Fruit fly (Drosophila melanogaster) whole organism, embryonic: ENCODE data around the gene CG15209.

ENCODE experiments used
- Adf1 ChIP-seq: fragments of 200-800 bp; sonication (Bioruptor generic); IDR thresholded peaks from 2 replicates; pipeline ENCODE4 v1.3.6; 2022; ENCODE audit warnings: missing biosample characterization, missing genetic modification characterization
- Atf6 ChIP-seq: fragments of 200-800 bp; sonication (Bioruptor generic); IDR thresholded peaks from 2 replicates; pipeline ENCODE4 v1.3.6; 2022; ENCODE audit warnings: missing biosample characterization, missing genetic modification characterization
- CG10565 ChIP-seq: fragments of 200-800 bp; sonication (Bioruptor generic); optimal IDR thresholded peaks from 3 replicates; lab custom pipeline; 2016; ENCODE audit warnings: missing biosample characterization, mild to moderate bottlenecking, missing genetic modification characterization
- CG11247 ChIP-seq: fragments of 200-800 bp; sonication (Bioruptor generic); IDR thresholded peaks from 2 replicates; pipeline ENCODE4 v1.3.6; 2022; ENCODE audit warnings: missing biosample characterization, missing genetic modification characterization
- CG11695 ChIP-seq: fragments of 200-800 bp; sonication (Bioruptor generic); IDR thresholded peaks from 3 replicates; pipeline ENCODE4 v1.3.6; 2022; ENCODE audit warnings: missing biosample characterization, missing genetic modification characterization
- CG11723 ChIP-seq: fragments of 200-800 bp; sonication (Bioruptor generic); optimal IDR thresholded peaks from 2 replicates; lab custom pipeline; 2017; ENCODE audit warnings: missing biosample characterization, mild to moderate bottlenecking, missing genetic modification characterization
- CG14014 ChIP-seq: fragments of 200-800 bp; sonication (Bioruptor generic); IDR thresholded peaks from 2 replicates; pipeline ENCODE4 v1.3.6; 2022; ENCODE audit warnings: missing biosample characterization, missing genetic modification characterization
- CG14667 ChIP-seq: fragments of 200-800 bp; sonication (Bioruptor generic); IDR thresholded peaks from 2 replicates; pipeline ENCODE4 v1.3.6; 2022; ENCODE audit warnings: missing biosample characterization, missing genetic modification characterization
- CG15269 ChIP-seq: fragments of 200-800 bp; sonication (Bioruptor generic); optimal IDR thresholded peaks from 2 replicates; lab custom pipeline; 2018; ENCODE audit warnings: missing biosample characterization, mild to moderate bottlenecking, missing genetic modification characterization, moderate library complexity
- CG1602 ChIP-seq: fragments of 200-800 bp; sonication (Bioruptor generic); optimal IDR thresholded peaks from 3 replicates; lab custom pipeline; 2016; ENCODE audit warnings: missing biosample characterization, missing genetic modification characterization
- CG18764 ChIP-seq: fragments of 200-800 bp; sonication (Bioruptor generic); optimal IDR thresholded peaks from 3 replicates; lab custom pipeline; 2016; ENCODE audit warnings: missing biosample characterization, missing genetic modification characterization
- CG32772 ChIP-seq: fragments of 200-800 bp; sonication (Bioruptor generic); IDR thresholded peaks from 2 replicates; pipeline ENCODE4 v1.3.6; 2022; ENCODE audit warnings: missing biosample characterization, missing genetic modification characterization
- CG5180 ChIP-seq: fragments of 200-800 bp; sonication (Bioruptor generic); optimal IDR thresholded peaks from 3 replicates; lab custom pipeline; 2017; ENCODE audit warnings: missing biosample characterization, missing genetic modification characterization, mild to moderate bottlenecking, moderate library complexity, missing genetic modification reagents
- CG6813 ChIP-seq: fragments of 200-800 bp; sonication (Bioruptor generic); optimal IDR thresholded peaks from 2 replicates; lab custom pipeline; 2017; ENCODE audit warnings: missing biosample characterization, missing genetic modification characterization, mild to moderate bottlenecking, moderate library complexity, missing genetic modification reagents
- CG7745 ChIP-seq: fragments of 200-800 bp; sonication (Bioruptor generic); optimal IDR thresholded peaks from 2 replicates; lab custom pipeline; 2018; ENCODE audit warnings: missing biosample characterization, mild to moderate bottlenecking, missing genetic modification characterization, moderate library complexity
- CG7963 ChIP-seq: fragments of 200-800 bp; sonication (Bioruptor generic); IDR thresholded peaks from 3 replicates; pipeline ENCODE4 v1.3.6; 2022; ENCODE audit warnings: missing biosample characterization, missing genetic modification characterization; ENCODE audit not compliant: partially characterized antibody
- CG8478 ChIP-seq: fragments of >200 bp; optimal IDR thresholded peaks from 2 replicates; lab custom pipeline; 2018
- CG9215 ChIP-seq: fragments of 200-800 bp; sonication (Bioruptor generic); IDR thresholded peaks from 2 replicates; pipeline ENCODE4 v1.3.6; 2022; ENCODE audit warnings: missing biosample characterization, missing genetic modification characterization
- CG9797 ChIP-seq: fragments of 200-800 bp; sonication (Bioruptor generic); optimal IDR thresholded peaks from 3 replicates; lab custom pipeline; 2018; ENCODE audit warnings: missing biosample characterization, mild to moderate bottlenecking, missing genetic modification characterization
- CkIIα-i1 ChIP-seq: fragments of 200-800 bp; sonication (Bioruptor generic); IDR thresholded peaks from 2 replicates; pipeline ENCODE4 v1.3.6; 2022; ENCODE audit warnings: missing biosample characterization, missing genetic modification characterization
- Elba2 ChIP-seq: fragments of 200-800 bp; sonication (Bioruptor generic); optimal IDR thresholded peaks from 3 replicates; lab custom pipeline; 2016; ENCODE audit warnings: missing biosample characterization, missing genetic modification characterization
- Gsc ChIP-seq: fragments of 200-800 bp; sonication (Bioruptor generic); IDR thresholded peaks from 2 replicates; pipeline ENCODE4 v1.3.6; 2022; ENCODE audit warnings: missing biosample characterization, missing genetic modification characterization
- HLH3B ChIP-seq: fragments of 200-800 bp; sonication (Bioruptor generic); IDR thresholded peaks from 2 replicates; pipeline ENCODE4 v1.3.6; 2022; ENCODE audit warnings: missing biosample characterization, missing genetic modification characterization
- Hsf ChIP-seq: fragments of 200-800 bp; sonication (Bioruptor generic); optimal IDR thresholded peaks from 3 replicates; lab custom pipeline; 2016; ENCODE audit warnings: missing biosample characterization, missing genetic modification characterization
- MTF-1 ChIP-seq: fragments of 200-800 bp; sonication (Bioruptor generic); optimal IDR thresholded peaks from 2 replicates; lab custom pipeline; 2018; ENCODE audit warnings: missing biosample characterization, mild to moderate bottlenecking, missing genetic modification characterization, borderline replicate concordance
- Meics ChIP-seq: fragments of 200-800 bp; sonication (Bioruptor generic); optimal IDR thresholded peaks from 2 replicates; lab custom pipeline; 2017; ENCODE audit warnings: missing biosample characterization, mild to moderate bottlenecking, missing genetic modification characterization
- Neu2 ChIP-seq: fragments of 200-800 bp; sonication (Bioruptor generic); optimal IDR thresholded peaks from 3 replicates; lab custom pipeline; 2016; ENCODE audit warnings: missing biosample characterization, missing genetic modification characterization, borderline replicate concordance
- Nf-YA ChIP-seq: fragments of 200-800 bp; sonication (Bioruptor generic); IDR thresholded peaks from 2 replicates; pipeline ENCODE4 v1.3.6; 2022; ENCODE audit warnings: missing biosample characterization, missing genetic modification characterization
- Oli ChIP-seq: fragments of 200-800 bp; sonication (Bioruptor generic); optimal IDR thresholded peaks from 2 replicates; lab custom pipeline; 2018; ENCODE audit warnings: missing biosample characterization, mild to moderate bottlenecking, missing genetic modification characterization, moderate library complexity
- Ravus ChIP-seq: fragments of 200-800 bp; sonication (Bioruptor generic); IDR thresholded peaks from 2 replicates; pipeline ENCODE4 v1.3.6; 2022; ENCODE audit warnings: missing biosample characterization, missing genetic modification characterization
- Sry-β ChIP-seq: fragments of 200-800 bp; sonication (Bioruptor generic); optimal IDR thresholded peaks from 2 replicates; lab custom pipeline; 2018; ENCODE audit warnings: missing biosample characterization, mild to moderate bottlenecking, missing genetic modification characterization, moderate library complexity
- Sry-δ ChIP-seq: fragments of 200-800 bp; sonication (Bioruptor generic); optimal IDR thresholded peaks from 2 replicates; lab custom pipeline; 2016; ENCODE audit warnings: missing biosample characterization, missing genetic modification characterization
- Usf ChIP-seq: fragments of 200-800 bp; sonication (Bioruptor generic); optimal IDR thresholded peaks from 2 replicates; lab custom pipeline; 2017; ENCODE audit warnings: missing genotype, missing biosample characterization, missing genetic modification characterization
- ara ChIP-seq: fragments of 200-800 bp; sonication (Bioruptor generic); IDR thresholded peaks from 2 replicates; pipeline ENCODE4 v1.3.6; 2022; ENCODE audit warnings: missing biosample characterization, missing genetic modification characterization
- ash1 ChIP-seq: fragments of 200-800 bp; sonication (Bioruptor generic); optimal IDR thresholded peaks from 2 replicates; lab custom pipeline; 2018; ENCODE audit warnings: missing biosample characterization, mild to moderate bottlenecking, missing genetic modification characterization
- br ChIP-seq: fragments of >200 bp; optimal IDR thresholded peaks from 2 replicates; lab custom pipeline; 2017
- corto ChIP-seq: fragments of 200-800 bp; sonication (Bioruptor generic); optimal IDR thresholded peaks from 2 replicates; lab custom pipeline; 2016; ENCODE audit warnings: missing biosample characterization, mild to moderate bottlenecking, missing genetic modification characterization, moderate library complexity
- cwo ChIP-seq: fragments of 200-800 bp; sonication (Bioruptor generic); optimal IDR thresholded peaks from 3 replicates; lab custom pipeline; 2017; ENCODE audit warnings: missing biosample characterization, missing genetic modification characterization, mild to moderate bottlenecking, moderate library complexity, missing genetic modification reagents
- da ChIP-seq: fragments of 200-800 bp; sonication (Bioruptor generic); optimal IDR thresholded peaks from 2 replicates; lab custom pipeline; 2016; ENCODE audit warnings: missing biosample characterization, missing genetic modification characterization
- dan ChIP-seq: fragments of 200-800 bp; sonication (Bioruptor generic); IDR thresholded peaks from 2 replicates; pipeline ENCODE4 v1.3.6; 2022; ENCODE audit warnings: missing biosample characterization, missing genetic modification characterization
- dati ChIP-seq: fragments of 200-800 bp; sonication (Bioruptor generic); IDR thresholded peaks from 2 replicates; pipeline ENCODE4 v1.3.6; 2022; ENCODE audit warnings: missing biosample characterization, missing genetic modification characterization
- eve ChIP-seq, 2 experiments: fragments of >200 bp; optimal IDR thresholded peaks; 2 replicates each; lab custom pipeline; 2017; ENCODE audit warnings: missing biosample characterization in 2 of 2, missing genetic modification characterization in 2 of 2
- fd102C ChIP-seq: fragments of 200-800 bp; sonication (Bioruptor generic); optimal IDR thresholded peaks from 2 replicates; lab custom pipeline; 2018; ENCODE audit warnings: missing biosample characterization, mild to moderate bottlenecking, missing genetic modification characterization, moderate library complexity
- fd96Cb ChIP-seq: fragments of 200-800 bp; sonication (Bioruptor generic); optimal IDR thresholded peaks from 2 replicates; lab custom pipeline; 2018; ENCODE audit warnings: missing biosample characterization, mild to moderate bottlenecking, missing genetic modification characterization, moderate library complexity
- gt ChIP-seq: fragments of 200-800 bp; sonication (Bioruptor generic); IDR thresholded peaks from 2 replicates; pipeline ENCODE4 v1.3.6; 2022; ENCODE audit warnings: missing biosample characterization, missing genetic modification characterization
- hbn ChIP-seq: fragments of 200-800 bp; sonication (Bioruptor generic); IDR thresholded peaks from 2 replicates; pipeline ENCODE4 v1.3.6; 2022; ENCODE audit warnings: missing biosample characterization, missing genetic modification characterization; ENCODE audit not compliant: partially characterized antibody
- kah ChIP-seq: fragments of 200-800 bp; sonication (Bioruptor generic); optimal IDR thresholded peaks from 2 replicates; lab custom pipeline; 2018; ENCODE audit warnings: missing biosample characterization, mild to moderate bottlenecking, missing genetic modification characterization
- pnt ChIP-seq: fragments of 200-800 bp; sonication (Bioruptor generic); optimal IDR thresholded peaks from 3 replicates; lab custom pipeline; 2016; ENCODE audit warnings: missing biosample characterization, missing genetic modification characterization
- rib ChIP-seq: fragments of 200-800 bp; sonication (Bioruptor generic); IDR thresholded peaks from 2 replicates; pipeline ENCODE4 v1.3.6; 2022; ENCODE audit warnings: missing biosample characterization, missing genetic modification characterization
- salm ChIP-seq: fragments of 200-800 bp; sonication (Bioruptor generic); optimal IDR thresholded peaks from 2 replicates; lab custom pipeline; 2018; ENCODE audit warnings: missing biosample characterization, mild to moderate bottlenecking, missing genetic modification characterization
- vfl ChIP-seq: fragments of 200-800 bp; sonication (Bioruptor generic); optimal IDR thresholded peaks from 2 replicates; lab custom pipeline; 2016; ENCODE audit warnings: missing biosample characterization, missing genetic modification characterization
- zen ChIP-seq: fragments of 200-800 bp; sonication (Bioruptor generic); optimal IDR thresholded peaks from 3 replicates; lab custom pipeline; 2018; ENCODE audit warnings: missing biosample characterization, mild to moderate bottlenecking, missing genetic modification characterization, moderate library complexity

CG15209 gene

DNA sequence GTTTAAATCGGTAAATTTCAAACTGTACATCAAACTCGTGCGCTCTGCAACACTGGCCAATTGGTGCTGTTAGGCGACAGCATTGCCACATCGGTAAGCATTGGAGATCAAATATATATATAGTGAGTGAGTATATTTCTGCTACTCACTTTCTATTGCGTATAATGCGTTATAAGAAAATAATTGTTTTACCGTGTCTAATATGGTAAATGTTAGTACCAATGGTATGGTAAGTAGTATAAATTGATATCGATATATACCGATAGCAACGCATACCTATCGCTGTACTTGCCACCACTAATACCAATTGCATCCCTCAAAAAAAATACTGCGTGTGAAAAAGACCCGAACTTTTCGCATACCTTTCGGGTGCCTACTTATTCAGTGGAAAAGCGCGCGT lies 15.4 kb downstream of the CG15209 start, which contains the start of the genes sofe and CG2186 (continued):
- TF ChIP-seq Meics (GFP tag; lab: Kevin White, UChicago) (no peak), zen (tag; lab: Kevin White, UChicago) (peak; percentile 59), CG1602 (GFP tag; lab: Kevin White, UChicago) (peak; percentile 58), CG7745 (tag; lab: Kevin White, UChicago) (no peak), Hsf (GFP tag; lab: Kevin White, UChicago) (peak; percentile 56), dati (no peak), br (lab: Kevin White, UChicago) (no peak), ara (GFP tag; lab: Robert Waterston, UW) (no peak), Gsc (no peak), CG14667 (GFP tag; lab: Robert Waterston, UW) (no peak), gt (GFP tag; lab: Robert Waterston, UW) (no peak), CG7963 (peak; percentile 49; the same call in 1 of the 3 replicates), Sry-β (no peak), pnt (GFP tag; lab: Kevin White, UChicago) (peak; percentile 35), CG9215 (peak; percentile 38; the same call in 1 of the 2 replicates), Neu2 (GFP tag; lab: Kevin White, UChicago) (no peak), HLH3B (GFP tag; lab: Robert Waterston, UW) (0 out of 2 replicates have a peak, but pooled peaks have one; percentile 26), fd96Cb (peak; percentile 5), rib (GFP tag; lab: Robert Waterston, UW) (no peak), Adf1 (GFP tag; lab: Robert Waterston, UW) (no peak), Atf6 (GFP tag; lab: Robert Waterston, UW) (peak; percentile 40; the same call in 1 of the 2 replicates), eve (GFP tag; optimal IDR thresholded peaks at IDR 0.05; lab: Kevin White, UChicago) (no peak), CG11695 (no peak), Oli (peak; percentile 13), CG10565 (GFP tag; lab: Kevin White, UChicago) (no peak), CG14014 (GFP tag; lab: Robert Waterston, UW) (peak; percentile 20; the same call in 1 of the 2 replicates), CG6813 (GFP tag; lab: Kevin White, UChicago) (no peak), da (GFP tag; lab: Kevin White, UChicago) (no peak), MTF-1 (no peak), hbn (GFP tag; lab: Robert Waterston, UW) (peak; percentile 80), CG5180 (no peak), CG18764 (peak; percentile 33), CG11247 (GFP tag; lab: Robert Waterston, UW) (no peak), CkIIα-i1 (GFP tag; lab: Robert Waterston, UW) (no peak), dan (GFP tag; lab: Robert Waterston, UW) (no peak), cwo (GFP tag; lab: Kevin White, UChicago) (no peak), ash1 (GFP tag; lab: Kevin White, UChicago) (no peak), Usf (GFP tag; lab: Kevin White, UChicago) (no peak), CG8478 (lab: Kevin White, UChicago) (no peak), kah (GFP tag; lab: Kevin White, UChicago) (no peak), Elba2 (peak; percentile 79), CG9797 (GFP tag; lab: Kevin White, UChicago) (peak; percentile 55), CG32772 (GFP tag; lab: Robert Waterston, UW) (no peak), salm (no peak), Sry-δ (GFP tag; lab: Kevin White, UChicago) (peak; percentile 92), Nf-YA (GFP tag; lab: Robert Waterston, UW) (no peak), CG15269 (tag; lab: Kevin White, UChicago) (no peak), CG11723 (GFP tag; lab: Kevin White, UChicago) (no peak), fd102C (GFP tag; lab: Kevin White, UChicago) (no peak), corto (GFP tag; lab: Kevin White, UChicago) (no peak), Ravus (GFP tag; lab: Robert Waterston, UW) (no peak), vfl (GFP tag; lab: Kevin White, UChicago) (peak; percentile 44)
